Fruit fly (Drosophila melanogaster) Kc167 (cell line): Measurements from ENCODE around the gene CG34126.

Experiments
- Myc ChIP-seq: fragments of >200 bp; optimal IDR thresholded peaks from 2 replicates; lab custom pipeline; 2017; ENCODE audit warnings: missing external identifiers
- Sin3A ChIP-seq: fragments of >200 bp; optimal IDR thresholded peaks from 2 replicates; lab custom pipeline; 2018; ENCODE audit warnings: missing external identifiers
- h ChIP-seq: fragments of >200 bp; optimal IDR thresholded peaks from 3 replicates; lab custom pipeline; 2018; ENCODE audit warnings: missing external identifiers
- insv ChIP-seq: fragments of >200 bp; optimal IDR thresholded peaks from 3 replicates; lab custom pipeline; 2018; ENCODE audit warnings: missing external identifiers
- psq ChIP-seq: fragments of >200 bp; optimal IDR thresholded peaks from 2 replicates; lab custom pipeline; 2017; ENCODE audit warnings: missing external identifiers
- ttk ChIP-seq: sonication (Bioruptor generic); optimal IDR thresholded peaks from 2 replicates; lab custom pipeline; 2017; ENCODE audit warnings: missing external identifiers

The CG34126 gene

DNA sequence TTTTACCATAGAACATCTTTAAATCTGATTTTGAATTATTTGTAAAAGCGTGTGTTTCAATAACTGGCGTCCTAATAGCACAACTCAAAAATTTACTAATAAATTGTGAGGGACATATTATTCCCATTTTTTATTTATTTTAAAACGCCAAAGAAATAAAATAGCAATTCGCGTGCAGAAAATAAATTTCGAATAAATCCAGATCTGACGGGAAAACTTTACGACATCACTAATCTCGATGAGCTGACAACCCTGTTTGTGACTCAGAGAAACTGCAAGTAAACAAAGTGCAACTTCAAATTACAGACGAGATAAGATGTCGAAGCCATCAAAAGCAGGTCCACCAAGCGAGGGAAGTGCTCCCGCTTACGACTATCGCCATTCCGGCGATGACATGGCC lies 16.0 kb upstream of the CG34126 start, which contains the start of gene CG34125:
Gene CG34125, plus strand, starts transcription at position 254 of the 400 bp plus-strand sequence.
- TF ChIP-seq Myc (lab: Kevin White, UChicago) (no peak), Sin3A (lab: Kevin White, UChicago) (no peak), h (lab: Kevin White, UChicago) (no peak), psq (lab: Kevin White, UChicago) (no peak), ttk (no peak), insv (lab: Kevin White, UChicago) (no peak)

dm6 chr2L:4965923-4966322 lies 15.5 kb upstream of the CG34126 start:
- TF ChIP-seq ttk (no peak), h (lab: Kevin White, UChicago) (no peak), Myc (lab: Kevin White, UChicago) (no peak), psq (lab: Kevin White, UChicago) (no peak), Sin3A (lab: Kevin White, UChicago) (no peak)

- no peak for TF ChIP-seq Myc (lab: Kevin White, UChicago)
- no peak for TF ChIP-seq psq (lab: Kevin White, UChicago)
- TF ChIP-seq insv (lab: Kevin White, UChicago), result no peak
- no peak for TF ChIP-seq Sin3A (lab: Kevin White, UChicago)
- no peak for TF ChIP-seq ttk
- TF ChIP-seq h (lab: Kevin White, UChicago), result no peak
Observed at dm6 chr2L:4967511-4967910, 13.9 kb upstream of the CG34126 start, which contains the start of gene eIF3i. Gene eIF3i, minus strand, starts transcription at chr2L:4967775.

dm6 chr2L:4968767-4969166 lies 12.6 kb upstream of the CG34126 start, which contains the start of the genes Scox and Polr1C:
Gene Scox, minus strand, starts transcription at chr2L:4968935.
Gene Polr1C, plus strand, starts transcription at chr2L:4969004.
- no peak for TF ChIP-seq ttk
- no peak for TF ChIP-seq psq (lab: Kevin White, UChicago)
- no peak for TF ChIP-seq Sin3A (lab: Kevin White, UChicago)

DNA sequence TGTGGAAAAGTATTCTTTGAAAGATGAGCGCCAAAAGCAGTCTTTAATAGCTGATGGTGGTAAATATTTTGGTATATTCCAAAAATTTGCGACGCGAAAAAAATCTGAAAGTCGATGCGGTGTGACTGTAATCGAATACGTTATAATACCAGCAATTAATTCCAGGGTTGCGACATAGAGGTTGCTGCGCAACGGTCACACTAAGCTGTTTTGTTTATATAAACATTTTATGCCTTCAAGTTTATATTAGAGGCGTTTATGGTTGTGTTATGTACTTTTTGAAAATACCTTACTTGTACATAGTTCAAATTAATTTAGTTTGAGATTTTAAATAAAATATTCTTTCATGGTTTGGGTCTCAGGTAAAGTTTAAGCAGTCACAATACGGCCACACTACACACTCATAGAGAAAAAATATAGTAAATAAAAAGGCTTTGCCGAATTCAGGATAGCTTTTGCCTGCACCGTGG lies 10.1 kb upstream of the CG34126 start, which contains the start of gene CG14043:
Gene CG14043, plus strand, starts transcription at position 374 of the 470 bp plus-strand sequence.
- TF ChIP-seq h (lab: Kevin White, UChicago), result no peak
- TF ChIP-seq insv (lab: Kevin White, UChicago), result no peak
- TF ChIP-seq psq (lab: Kevin White, UChicago), result no peak
- TF ChIP-seq ttk, result no peak
- TF ChIP-seq Myc (lab: Kevin White, UChicago), result no peak
- TF ChIP-seq Sin3A (lab: Kevin White, UChicago), result no peak

dm6 chr2L:4973731-4974415 lies 7.5 kb upstream of the CG34126 start, which contains the start of gene mRpL28:
Gene mRpL28, plus strand, starts transcription at chr2L:4973976.
- no peak for TF ChIP-seq ttk
- no peak for TF ChIP-seq psq (lab: Kevin White, UChicago)
- no peak for TF ChIP-seq h (lab: Kevin White, UChicago)
- no peak for TF ChIP-seq Myc (lab: Kevin White, UChicago)
- TF ChIP-seq Sin3A (lab: Kevin White, UChicago), result no peak
- TF ChIP-seq insv (lab: Kevin White, UChicago), result no peak

dm6 chr2L:4976988-4977551 lies 4.3 kb upstream of the CG34126 start, which contains the start of the genes Gmd and CG3792:
Gene Gmd, minus strand, starts transcription at chr2L:4977023.
Gene CG3792, plus strand, starts transcription at chr2L:4977312.
- TF ChIP-seq Sin3A (lab: Kevin White, UChicago) (no peak), psq (lab: Kevin White, UChicago) (no peak), Myc (lab: Kevin White, UChicago) (no peak), ttk (no peak), h (lab: Kevin White, UChicago) (no peak), insv (lab: Kevin White, UChicago) (no peak)

- TF ChIP-seq ttk, result no peak
- TF ChIP-seq psq (lab: Kevin White, UChicago), result no peak
- no peak for TF ChIP-seq h (lab: Kevin White, UChicago)
- TF ChIP-seq Myc (lab: Kevin White, UChicago), result no peak
- TF ChIP-seq Sin3A (lab: Kevin White, UChicago), result no peak
- TF ChIP-seq insv (lab: Kevin White, UChicago), result no peak
Observed at dm6 chr2L:4979138-4979537, 2.3 kb upstream of the CG34126 start, which contains the start of gene CG8891. Gene CG8891, minus strand, starts transcription at chr2L:4979379.

DNA sequence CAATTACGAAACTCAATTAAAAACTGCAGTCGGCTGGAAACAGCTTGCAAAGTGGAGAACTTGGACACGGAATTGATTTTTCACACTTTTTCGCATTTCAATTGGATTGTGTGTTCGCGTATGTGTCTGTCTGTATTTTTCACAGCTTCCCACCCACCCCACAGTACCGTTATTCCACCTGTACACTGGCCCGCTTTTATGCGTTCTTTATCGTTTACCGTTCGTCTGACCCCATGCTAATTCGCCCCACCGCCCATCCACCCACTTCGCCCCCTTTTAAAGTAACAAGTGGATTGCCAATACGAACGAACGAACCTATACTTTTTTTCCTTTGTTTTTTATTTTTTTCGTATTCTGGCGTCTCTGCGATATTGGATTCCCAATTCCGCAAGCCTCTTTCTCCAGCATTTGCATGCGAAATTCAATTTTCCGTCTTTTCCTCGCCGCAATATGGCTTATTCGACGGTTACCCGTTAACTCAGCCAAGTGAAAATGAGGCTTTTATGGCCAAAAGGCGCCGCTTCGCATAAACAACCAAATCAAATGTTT lies 758 bp downstream of the CG34126 start:
- TF ChIP-seq Myc (lab: Kevin White, UChicago) (no peak), insv (lab: Kevin White, UChicago) (no peak), h (lab: Kevin White, UChicago) (no peak), ttk (no peak), psq (lab: Kevin White, UChicago) (no peak), Sin3A (lab: Kevin White, UChicago) (no peak)

DNA sequence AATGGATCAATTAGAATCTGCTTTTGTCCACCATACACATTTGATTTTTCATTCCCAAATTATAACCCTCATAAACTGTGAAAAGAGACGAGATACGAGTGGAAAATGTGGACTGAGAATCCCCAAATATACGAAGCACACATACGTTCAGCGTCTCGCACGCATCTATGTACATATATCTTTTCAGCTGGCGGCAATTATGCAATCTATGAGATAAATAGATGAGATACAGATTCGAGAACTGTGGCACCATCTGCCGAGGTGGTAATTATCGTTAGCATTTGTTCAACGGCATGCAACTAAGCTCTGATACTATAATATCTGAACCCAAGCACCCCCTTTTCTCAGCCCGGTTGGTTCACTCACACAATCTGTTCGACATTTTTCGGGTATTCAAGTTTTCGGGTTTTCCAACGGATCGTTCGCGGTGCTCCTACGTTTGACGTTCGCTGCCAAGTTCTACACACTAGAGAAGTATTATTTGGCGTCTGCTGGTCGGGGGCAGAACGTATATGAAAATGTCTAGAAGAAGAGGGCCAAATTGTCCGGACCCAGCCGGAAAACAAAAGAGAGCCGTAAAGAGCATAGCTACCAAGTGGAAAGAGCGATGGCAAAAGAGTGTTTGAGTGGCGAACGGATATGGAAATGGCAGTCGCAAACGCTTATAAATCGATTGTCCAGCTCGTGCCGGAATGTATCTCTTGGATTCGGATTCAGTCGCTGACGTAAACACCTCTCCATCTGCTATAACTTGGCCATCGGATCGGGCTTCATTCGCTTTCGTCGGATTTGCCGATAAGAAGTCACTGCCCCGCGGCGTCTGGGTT lies 13.8 kb downstream of the CG34126 start:
- TF ChIP-seq ttk (no peak), h (lab: Kevin White, UChicago) (no peak), Sin3A (lab: Kevin White, UChicago) (no peak), insv (lab: Kevin White, UChicago) (no peak), psq (lab: Kevin White, UChicago) (no peak), Myc (lab: Kevin White, UChicago) (no peak)

DNA sequence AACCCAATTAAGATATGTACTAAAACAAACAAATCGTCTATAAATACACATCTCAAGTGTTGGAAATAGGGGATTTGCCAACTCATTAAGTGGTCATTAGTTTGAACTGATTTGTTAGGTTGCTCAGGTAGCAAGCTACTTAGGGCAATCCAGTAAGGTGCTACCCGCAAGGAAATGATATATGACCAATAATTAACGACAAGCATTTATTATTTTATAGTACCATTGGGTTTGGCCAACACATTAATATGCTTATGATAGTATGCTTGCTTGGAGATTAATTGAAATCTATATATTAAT lies 14.4 kb downstream of the CG34126 start:
- TF ChIP-seq ttk (no peak), Sin3A (lab: Kevin White, UChicago) (no peak), Myc (lab: Kevin White, UChicago) (no peak), h (lab: Kevin White, UChicago) (no peak), insv (lab: Kevin White, UChicago) (no peak), psq (lab: Kevin White, UChicago) (no peak)
